Worm (Caenorhabditis elegans) whole organism, young adult: Measurements from ENCODE around the gene ric-8.
A peak's percentile ranks its signal among the peaks of the same experiment; 100 is the strongest.

Experiments used
- B0019.2 ChIP-seq: fragments of 200-800 bp; sonication (Bioruptor generic); conservative IDR thresholded peaks from 2 replicates; pipeline ENCODE4 v1.3.6; 2022; ENCODE audit warnings: missing genetic modification reagents, missing genetic modification characterization, missing compliant biosample characterization
- C17E4.6 ChIP-seq: fragments of 200-800 bp; sonication (Bioruptor generic); IDR thresholded peaks from 2 replicates; pipeline ENCODE4 v1.3.6; 2022; ENCODE audit warnings: missing genetic modification reagents, missing genetic modification characterization, missing compliant biosample characterization
- F23B12.7 ChIP-seq: sonication (generic microtip); optimal IDR thresholded peaks from 2 replicates; lab custom pipeline; 2017; ENCODE audit warnings: missing genetic modification characterization, mild to moderate bottlenecking, missing compliant biosample characterization, antibody characterized with exemption, moderate library complexity; ENCODE audit not compliant: insufficient read depth
- F37B4.10 ChIP-seq: fragments of 200-800 bp; sonication (Bioruptor generic); IDR thresholded peaks from 2 replicates; pipeline ENCODE4 v1.3.6; 2022; ENCODE audit warnings: missing genetic modification characterization, missing compliant biosample characterization
- F49E8.2 ChIP-seq: sonication (generic microtip); optimal IDR thresholded peaks from 3 replicates; lab custom pipeline; 2017; ENCODE audit warnings: missing genetic modification characterization, mild to moderate bottlenecking, missing compliant biosample characterization, antibody characterized with exemption, moderate library complexity; ENCODE audit not compliant: insufficient read depth
- F52B5.7 ChIP-seq: sonication (generic microtip); optimal IDR thresholded peaks from 2 replicates; lab custom pipeline; 2016; ENCODE audit warnings: mild to moderate bottlenecking, missing genetic modification characterization, missing compliant biosample characterization
- K11D2.4 ChIP-seq: fragments of 200-800 bp; sonication (Bioruptor generic); IDR thresholded peaks from 2 replicates; pipeline ENCODE4 v1.3.6; 2022; ENCODE audit warnings: missing genetic modification reagents, missing genetic modification characterization, missing compliant biosample characterization
- Y53F4B.3 ChIP-seq: fragments of 200-800 bp; sonication (Bioruptor generic); IDR thresholded peaks from 2 replicates; pipeline ENCODE4 v1.3.6; 2022; ENCODE audit warnings: missing genetic modification reagents, missing genetic modification characterization, missing compliant biosample characterization
- Y67H2A.10 ChIP-seq: fragments of 200-800 bp; sonication (Bioruptor generic); conservative IDR thresholded peaks from 2 replicates; pipeline ENCODE4 v1.3.6; 2022; ENCODE audit warnings: missing genetic modification reagents, missing genetic modification characterization, missing compliant biosample characterization
- attf-3 ChIP-seq: fragments of 200-800 bp; sonication (Bioruptor generic); conservative IDR thresholded peaks from 2 replicates; pipeline ENCODE4 v1.3.6; 2022; ENCODE audit warnings: missing genetic modification reagents, missing genetic modification characterization, missing compliant biosample characterization
- cebp-1 ChIP-seq, 2 experiments: fragments of 200-800 bp in 1 of 2; sonication (Bioruptor generic) in 1 of 2; sonication (generic microtip) in 1 of 2; IDR thresholded peaks in 1 of 2; optimal IDR thresholded peaks in 1 of 2; 2 replicates each; pipeline versions ENCODE4 v1.3.6 to Lab custom; 2017 to 2022; ENCODE audit warnings: missing compliant biosample characterization in 2 of 2, missing genetic modification characterization in 2 of 2, mild to moderate bottlenecking in 1 of 2, missing genetic modification reagents in 1 of 2, moderate library complexity in 1 of 2
- cebp-2 ChIP-seq: fragments of 200-800 bp; sonication (Bioruptor generic); IDR thresholded peaks from 2 replicates; pipeline ENCODE4 v1.3.6; 2022; ENCODE audit warnings: missing genetic modification characterization, missing compliant biosample characterization
- ceh-27 ChIP-seq: fragments of 200-800 bp; sonication (Bioruptor generic); optimal IDR thresholded peaks from 2 replicates; lab custom pipeline; 2018; ENCODE audit warnings: mild to moderate bottlenecking, missing genetic modification characterization, moderate library complexity, missing compliant biosample characterization
- ceh-40 ChIP-seq: fragments of 200-800 bp; sonication (Bioruptor generic); IDR thresholded peaks from 2 replicates; pipeline ENCODE4 v1.3.6; 2022; ENCODE audit warnings: missing genetic modification characterization, missing compliant biosample characterization
- ceh-58 ChIP-seq: fragments of 200-800 bp; sonication (Bioruptor generic); IDR thresholded peaks from 2 replicates; pipeline ENCODE4 v1.3.6; 2022; ENCODE audit warnings: missing genetic modification characterization, missing compliant biosample characterization
- ceh-91 ChIP-seq: fragments of 200-800 bp; sonication (Bioruptor generic); IDR thresholded peaks from 2 replicates; pipeline ENCODE4 v1.3.6; 2022; ENCODE audit warnings: missing genetic modification reagents, missing genetic modification characterization, missing compliant biosample characterization
- efl-1 ChIP-seq: fragments of 150-350 bp; optimal IDR thresholded peaks from 2 replicates; lab custom pipeline; 2014; ENCODE audit warnings: missing biosample characterization, missing genetic modification reagents, missing genetic modification characterization
- gei-17 ChIP-seq: fragments of 200-800 bp; sonication (Bioruptor generic); optimal IDR thresholded peaks from 2 replicates; lab custom pipeline; 2018; ENCODE audit warnings: mild to moderate bottlenecking, missing genetic modification characterization, missing compliant biosample characterization
- hsf-1 ChIP-seq: fragments of 200-800 bp; sonication (Bioruptor generic); IDR thresholded peaks from 2 replicates; pipeline ENCODE4 v1.3.6; 2022; ENCODE audit warnings: missing genetic modification reagents, missing genetic modification characterization, missing compliant biosample characterization
- let-526 ChIP-seq: fragments of 200-800 bp; sonication (Bioruptor generic); IDR thresholded peaks from 2 replicates; pipeline ENCODE4 v1.3.6; 2022; ENCODE audit warnings: missing genetic modification reagents, missing genetic modification characterization, missing compliant biosample characterization
- lin-26 ChIP-seq: fragments of 200-800 bp; sonication (Bioruptor generic); IDR thresholded peaks from 2 replicates; pipeline ENCODE4 v1.3.6; 2022; ENCODE audit warnings: missing genetic modification reagents, missing genetic modification characterization, missing compliant biosample characterization
- lsy-27 ChIP-seq: sonication (generic microtip); optimal IDR thresholded peaks from 2 replicates; lab custom pipeline; 2017; ENCODE audit warnings: missing genetic modification characterization, mild to moderate bottlenecking, missing compliant biosample characterization, antibody characterized with exemption, missing genotype, borderline replicate concordance; ENCODE audit not compliant: insufficient read depth
- madf-10 ChIP-seq: sonication (generic microtip); optimal IDR thresholded peaks from 2 replicates; lab custom pipeline; 2016; ENCODE audit warnings: mild to moderate bottlenecking, missing genetic modification characterization, missing compliant biosample characterization
- madf-8 ChIP-seq: fragments of 200-800 bp; sonication (Bioruptor generic); conservative IDR thresholded peaks from 2 replicates; pipeline ENCODE4 v1.3.6; 2022; ENCODE audit warnings: missing genetic modification reagents, missing genetic modification characterization, missing compliant biosample characterization
- mel-28 ChIP-seq: sonication (generic microtip); optimal IDR thresholded peaks from 2 replicates; lab custom pipeline; 2016; ENCODE audit warnings: borderline replicate concordance, mild to moderate bottlenecking, missing genetic modification characterization, missing compliant biosample characterization
- nhr-27 ChIP-seq: fragments of 200-800 bp; sonication (Bioruptor generic); optimal IDR thresholded peaks from 2 replicates; lab custom pipeline; 2018; ENCODE audit warnings: mild to moderate bottlenecking, missing genetic modification characterization, moderate library complexity, missing compliant biosample characterization
- nhr-80 ChIP-seq: sonication (generic microtip); optimal IDR thresholded peaks from 2 replicates; lab custom pipeline; 2016; ENCODE audit warnings: missing genetic modification characterization, missing compliant biosample characterization
- nhr-90 ChIP-seq: sonication (generic microtip); optimal IDR thresholded peaks from 2 replicates; lab custom pipeline; 2016; ENCODE audit warnings: missing genotype, mild to moderate bottlenecking, missing genetic modification characterization, missing compliant biosample characterization
- pbrm-1 ChIP-seq: fragments of 200-800 bp; sonication (Bioruptor generic); IDR thresholded peaks from 2 replicates; pipeline ENCODE4 v1.3.6; 2022; ENCODE audit warnings: missing genetic modification reagents, missing genetic modification characterization, missing compliant biosample characterization
- sdz-38 ChIP-seq: sonication (generic microtip); optimal IDR thresholded peaks from 2 replicates; lab custom pipeline; 2016; ENCODE audit warnings: missing genotype, missing genetic modification characterization, missing compliant biosample characterization
- snpc-1.3 ChIP-seq: sonication (generic microtip); optimal IDR thresholded peaks from 2 replicates; lab custom pipeline; 2017; ENCODE audit warnings: missing genetic modification characterization, mild to moderate bottlenecking, missing compliant biosample characterization, antibody characterized with exemption, moderate library complexity, missing genotype, missing genetic modification reagents; ENCODE audit not compliant: insufficient read depth
- snpc-3.4 ChIP-seq: sonication (generic microtip); optimal IDR thresholded peaks from 2 replicates; lab custom pipeline; 2017; ENCODE audit warnings: missing genetic modification characterization, mild to moderate bottlenecking, missing compliant biosample characterization, antibody characterized with exemption, moderate library complexity, missing genotype, missing genetic modification reagents
- snpc-4 ChIP-seq, 5 experiments: fragments of 150-350 bp in 1 of 5; sonication (generic microtip) in 4 of 5; optimal IDR thresholded peaks; 2 replicates each; lab custom pipeline; 2014 to 2018; ENCODE audit warnings: missing genetic modification characterization in 5 of 5, missing biosample characterization in 3 of 5, antibody characterized with exemption in 2 of 5, mild to moderate bottlenecking in 2 of 5, missing compliant biosample characterization in 2 of 5, missing genotype in 2 of 5, moderate library complexity in 2 of 5, missing genetic modification reagents in 1 of 5
- sptf-2 ChIP-seq: fragments of 200-800 bp; sonication (Bioruptor generic); optimal IDR thresholded peaks from 2 replicates; lab custom pipeline; 2018; ENCODE audit warnings: mild to moderate bottlenecking, missing genetic modification characterization, missing compliant biosample characterization
- tbx-9 ChIP-seq: sonication (generic microtip); optimal IDR thresholded peaks from 2 replicates; lab custom pipeline; 2016; ENCODE audit warnings: borderline replicate concordance, missing genetic modification characterization, inconsistent platforms, missing compliant biosample characterization
- tlf-1 ChIP-seq: fragments of 200-800 bp; sonication (Bioruptor generic); optimal IDR thresholded peaks from 2 replicates; lab custom pipeline; 2018; ENCODE audit warnings: mild to moderate bottlenecking, missing genetic modification characterization, missing compliant biosample characterization
- ztf-18 ChIP-seq: sonication (generic microtip); optimal IDR thresholded peaks from 2 replicates; lab custom pipeline; 2016; ENCODE audit warnings: missing genotype, mild to moderate bottlenecking, missing genetic modification characterization, missing compliant biosample characterization
- ztf-26 ChIP-seq: sonication (generic microtip); optimal IDR thresholded peaks from 2 replicates; lab custom pipeline; 2017; ENCODE audit warnings: missing genetic modification characterization, missing compliant biosample characterization
- ztf-3 ChIP-seq: fragments of 200-800 bp; sonication (Bioruptor generic); optimal IDR thresholded peaks from 2 replicates; lab custom pipeline; 2018; ENCODE audit warnings: mild to moderate bottlenecking, missing genetic modification characterization, missing compliant biosample characterization

Gene ric-8

ce11 chrIV:2628171-2628570 is 14.6 kb upstream of the ric-8 start, which contains the start of gene ngn-1:
TSS of gene ngn-1 (minus strand) at chrIV:2628271.
- TF ChIP-seq cebp-1 (GFP tag; IDR thresholded peaks at IDR 0.05; lab: Robert Waterston, UW) (no peak), cebp-1 (tag; optimal IDR thresholded peaks at IDR 0.05; lab: Kevin White, UChicago) (no peak), lin-26 (GFP tag; lab: Robert Waterston, UW) (no peak), ztf-26 (no peak), tlf-1 (GFP tag; lab: Kevin White, UChicago) (no peak), ceh-58 (GFP tag; lab: Robert Waterston, UW) (no peak), ztf-18 (tag; lab: Kevin White, UChicago) (no peak), ceh-40 (GFP tag; lab: Robert Waterston, UW) (no peak), nhr-80 (tag; lab: Kevin White, UChicago) (no peak), F49E8.2 (tag; lab: Kevin White, UChicago) (no peak), K11D2.4 (GFP tag; lab: Robert Waterston, UW) (no peak), cebp-2 (GFP tag; lab: Robert Waterston, UW) (no peak), tbx-9 (no peak), nhr-90 (tag; lab: Kevin White, UChicago) (no peak), snpc-1.3 (tag; lab: Kevin White, UChicago) (no peak), lsy-27 (no peak), pbrm-1 (GFP tag; lab: Robert Waterston, UW) (no peak), Y53F4B.3 (no peak), mel-28 (tag; lab: Kevin White, UChicago) (no peak), C17E4.6 (GFP tag; lab: Robert Waterston, UW) (no peak), sptf-2 (GFP tag; lab: Kevin White, UChicago) (no peak)

- no peak for TF ChIP-seq madf-10 (tag; lab: Kevin White, UChicago)
- TF ChIP-seq snpc-3.4, result no peak
- no peak for TF ChIP-seq F37B4.10
Observed at ce11 chrIV:2630145-2630544, 12.6 kb upstream of the ric-8 start.

ce11 chrIV:2634992-2635391 is 7.8 kb upstream of the ric-8 start:
- TF ChIP-seq efl-1 (GFP tag; lab: Kevin White, UChicago) (no peak), F23B12.7 (tag; lab: Kevin White, UChicago) (no peak), ceh-27 (GFP tag; lab: Kevin White, UChicago) (no peak), B0019.2 (no peak), gei-17 (GFP tag; lab: Kevin White, UChicago) (no peak)
- TF ChIP-seq, all 124 proteins: peak for 0

ce11 chrIV:2639666-2640273 is 3.0 kb upstream of the ric-8 start:
- TF ChIP-seq sptf-2 (GFP tag; lab: Kevin White, UChicago) (no peak), let-526 (GFP tag; lab: Robert Waterston, UW) (peak; percentile 30; the same call in 1 of the 2 replicates), ztf-26 (peak; percentile 15), snpc-4 (GFP tag; optimal IDR thresholded peaks at IDR 0.05; lab: Kevin White, UChicago) (no peak), snpc-4 (tag; optimal IDR thresholded peaks at IDR 0.05; lab: Kevin White, UChicago) (peak in 3 of 4 experiments; percentile 9 to 54 (median 10)), cebp-1 (GFP tag; IDR thresholded peaks at IDR 0.05; lab: Robert Waterston, UW) (no peak), cebp-1 (tag; optimal IDR thresholded peaks at IDR 0.05; lab: Kevin White, UChicago) (peak; percentile 77), F52B5.7 (peak; percentile 48), ztf-3 (GFP tag; lab: Kevin White, UChicago) (no peak), attf-3 (GFP tag; lab: Robert Waterston, UW) (peak; percentile 56; the same call in 1 of the 2 replicates), ceh-40 (GFP tag; lab: Robert Waterston, UW) (0 out of 2 replicates have a peak, but pooled peaks have one; percentile 67), F23B12.7 (tag; lab: Kevin White, UChicago) (peak; percentile 35), madf-8 (GFP tag; lab: Robert Waterston, UW) (no peak), Y67H2A.10 (peak; percentile 46; the same call in 1 of the 2 replicates), sdz-38 (tag; lab: Kevin White, UChicago) (no peak), snpc-1.3 (tag; lab: Kevin White, UChicago) (peak; percentile 19), nhr-27 (tag; lab: Kevin White, UChicago) (no peak), gei-17 (GFP tag; lab: Kevin White, UChicago) (peak; percentile 13), ztf-18 (tag; lab: Kevin White, UChicago) (peak; percentile 87), hsf-1 (GFP tag; lab: Robert Waterston, UW) (0 out of 2 replicates have a peak, but pooled peaks have one; percentile 32), ceh-91 (GFP tag; lab: Robert Waterston, UW) (peak; percentile 36; the same call in 1 of the 2 replicates)
